Worm (Caenorhabditis elegans): ENCODE data around the gene srh-68.

DNA sequence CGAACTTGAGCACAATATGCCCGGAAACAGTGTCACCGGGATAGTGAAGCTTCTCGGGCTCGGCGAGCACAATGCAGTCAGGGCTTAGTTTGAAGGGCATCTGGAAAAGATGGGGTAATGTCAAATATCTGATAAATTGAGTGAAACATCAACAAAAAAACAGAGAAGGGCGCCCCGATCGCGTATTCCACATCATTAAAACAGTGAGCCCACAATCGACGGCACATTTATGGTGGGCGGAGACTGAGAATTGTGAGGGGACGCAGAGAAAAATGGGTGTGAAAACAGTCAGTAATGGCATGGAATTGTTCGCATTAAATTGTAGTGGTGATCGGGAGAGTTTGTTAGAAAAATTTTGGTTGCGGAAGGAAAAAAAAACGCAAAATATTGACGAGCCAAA is 26.3 kb upstream of the srh-68 start, which contains the start of gene arrd-9:
- TF ChIP-seq nhr-28 (tag; optimal IDR thresholded peaks at IDR 0.05) (no peak), ama-1 (optimal IDR thresholded peaks at IDR 0.05) (no peak), ceh-88 (GFP tag; IDR thresholded peaks at IDR 0.05) (no peak), lin-13 (GFP tag; optimal IDR thresholded peaks at IDR 0.05) (no peak), ets-5 (GFP tag; IDR thresholded peaks at IDR 0.05) (no peak), zag-1 (tag; optimal IDR thresholded peaks at IDR 0.05) (no peak), fos-1 (tag; optimal IDR thresholded peaks at IDR 0.05) (no peak), nhr-12 (tag; optimal IDR thresholded peaks at IDR 0.05) (no peak), snpc-4 (tag; optimal IDR thresholded peaks at IDR 0.05) (no peak)
